Fruit fly (Drosophila melanogaster) whole organism, embryonic: Measurements from ENCODE around the gene AsnRS.

Experiments used
- Antp ChIP-seq: fragments of 200-800 bp; sonication (Bioruptor generic); optimal IDR thresholded peaks from 3 replicates; lab custom pipeline; 2016; ENCODE audit warnings: missing biosample characterization, missing genetic modification characterization
- CG1024 ChIP-seq: fragments of 200-800 bp; sonication (Bioruptor generic); IDR thresholded peaks from 2 replicates; pipeline ENCODE4 v1.3.6; 2022; ENCODE audit warnings: missing biosample characterization, missing genetic modification characterization
- CG10321 ChIP-seq: fragments of 200-800 bp; sonication (Bioruptor generic); IDR thresholded peaks from 2 replicates; pipeline ENCODE4 v1.3.6; 2022; ENCODE audit warnings: missing biosample characterization, missing genetic modification characterization
- CG10431 ChIP-seq: fragments of 200-800 bp; sonication (Bioruptor generic); optimal IDR thresholded peaks from 3 replicates; lab custom pipeline; 2018; ENCODE audit warnings: missing biosample characterization, mild to moderate bottlenecking, missing genetic modification characterization
- CG11696 ChIP-seq: fragments of 200-800 bp; sonication (Bioruptor generic); IDR thresholded peaks from 2 replicates; pipeline ENCODE4 v1.3.6; 2022; ENCODE audit warnings: missing biosample characterization, missing genetic modification characterization
- CG12155 ChIP-seq: fragments of 200-800 bp; sonication (Bioruptor generic); optimal IDR thresholded peaks from 3 replicates; lab custom pipeline; 2016; ENCODE audit warnings: missing biosample characterization, missing genetic modification characterization
- CG13296 ChIP-seq: fragments of 200-800 bp; sonication (Bioruptor generic); optimal IDR thresholded peaks from 3 replicates; lab custom pipeline; 2018; ENCODE audit warnings: missing biosample characterization, mild to moderate bottlenecking, missing genetic modification characterization
- CG13894 ChIP-seq: fragments of 200-800 bp; sonication (Bioruptor generic); optimal IDR thresholded peaks from 3 replicates; lab custom pipeline; 2018; ENCODE audit warnings: missing biosample characterization, mild to moderate bottlenecking, missing genetic modification characterization, moderate library complexity
- CG14441 ChIP-seq: fragments of 200-800 bp; sonication (Bioruptor generic); IDR thresholded peaks from 2 replicates; pipeline ENCODE4 v1.3.6; 2022; ENCODE audit warnings: missing biosample characterization, missing genetic modification characterization
- CG16863 ChIP-seq: fragments of 200-800 bp; sonication (Bioruptor generic); optimal IDR thresholded peaks from 3 replicates; lab custom pipeline; 2016; ENCODE audit warnings: missing biosample characterization, missing genetic modification characterization
- CG17385 ChIP-seq: fragments of 200-800 bp; sonication (Bioruptor generic); optimal IDR thresholded peaks from 3 replicates; lab custom pipeline; 2018; ENCODE audit warnings: missing biosample characterization, mild to moderate bottlenecking, missing genetic modification characterization
- CG2116 ChIP-seq: fragments of 200-800 bp; sonication (Bioruptor generic); optimal IDR thresholded peaks from 3 replicates; lab custom pipeline; 2018; ENCODE audit warnings: missing biosample characterization, mild to moderate bottlenecking, missing genetic modification characterization
- CG2889 ChIP-seq: fragments of 200-800 bp; sonication (Bioruptor generic); IDR thresholded peaks from 3 replicates; pipeline ENCODE4 v1.3.6; 2022; ENCODE audit warnings: missing biosample characterization, missing genetic modification characterization
- CG30431 ChIP-seq: fragments of 200-800 bp; sonication (Bioruptor generic); optimal IDR thresholded peaks from 2 replicates; lab custom pipeline; 2017; ENCODE audit warnings: missing biosample characterization, missing genetic modification characterization
- CG32772 ChIP-seq: fragments of 200-800 bp; sonication (Bioruptor generic); IDR thresholded peaks from 2 replicates; pipeline ENCODE4 v1.3.6; 2022; ENCODE audit warnings: missing biosample characterization, missing genetic modification characterization
- CG4424 ChIP-seq: fragments of 200-800 bp; sonication (Bioruptor generic); optimal IDR thresholded peaks from 3 replicates; lab custom pipeline; 2016; ENCODE audit warnings: missing biosample characterization, missing genetic modification characterization
- CG6254 ChIP-seq: fragments of 200-800 bp; sonication (Bioruptor generic); optimal IDR thresholded peaks from 3 replicates; lab custom pipeline; 2017; ENCODE audit warnings: mild to moderate bottlenecking, missing biosample characterization, missing genetic modification reagents, missing genetic modification characterization
- CG6689 ChIP-seq: fragments of 200-800 bp; sonication (Bioruptor generic); IDR thresholded peaks from 2 replicates; pipeline ENCODE4 v1.3.6; 2022; ENCODE audit warnings: missing biosample characterization, missing genetic modification characterization
- CG7745 ChIP-seq: fragments of 200-800 bp; sonication (Bioruptor generic); optimal IDR thresholded peaks from 2 replicates; lab custom pipeline; 2018; ENCODE audit warnings: missing biosample characterization, mild to moderate bottlenecking, missing genetic modification characterization, moderate library complexity
- CG7839 ChIP-seq: fragments of 200-800 bp; sonication (Bioruptor generic); optimal IDR thresholded peaks from 3 replicates; lab custom pipeline; 2018; ENCODE audit warnings: missing biosample characterization, mild to moderate bottlenecking, missing genetic modification characterization, moderate library complexity
- CG7928 ChIP-seq: fragments of 200-800 bp; sonication (Bioruptor generic); optimal IDR thresholded peaks from 2 replicates; lab custom pipeline; 2017; ENCODE audit warnings: missing biosample characterization, mild to moderate bottlenecking, missing genetic modification characterization
- CG7987 ChIP-seq: fragments of 200-800 bp; sonication (Bioruptor generic); optimal IDR thresholded peaks from 2 replicates; lab custom pipeline; 2018; ENCODE audit warnings: missing biosample characterization, mild to moderate bottlenecking, missing genetic modification characterization, moderate library complexity
- CG8388 ChIP-seq: fragments of 200-800 bp; sonication (Bioruptor generic); optimal IDR thresholded peaks from 2 replicates; lab custom pipeline; 2019; ENCODE audit warnings: missing biosample characterization, mild to moderate bottlenecking, missing genetic modification characterization, moderate library complexity
- CG8924 ChIP-seq: fragments of 200-800 bp; optimal IDR thresholded peaks from 3 replicates; lab custom pipeline; 2019; ENCODE audit warnings: missing biosample characterization, mild to moderate bottlenecking, missing genetic modification characterization, moderate library complexity
- CG9609 ChIP-seq: fragments of 200-800 bp; sonication (Bioruptor generic); optimal IDR thresholded peaks from 3 replicates; lab custom pipeline; 2016; ENCODE audit warnings: missing biosample characterization, missing genetic modification characterization
- CTCF ChIP-seq: fragments of 200-800 bp; sonication (Bioruptor generic); optimal IDR thresholded peaks from 2 replicates; lab custom pipeline; 2017; ENCODE audit warnings: missing biosample characterization, mild to moderate bottlenecking, missing genetic modification characterization, moderate library complexity
- CoRest ChIP-seq: fragments of 200-800 bp; sonication (Bioruptor generic); optimal IDR thresholded peaks from 3 replicates; lab custom pipeline; 2018; ENCODE audit warnings: missing biosample characterization, mild to moderate bottlenecking, missing genetic modification characterization, moderate library complexity
- Dip2 ChIP-seq: fragments of 200-800 bp; sonication (Bioruptor generic); IDR thresholded peaks from 2 replicates; pipeline ENCODE4 v1.3.6; 2022; ENCODE audit warnings: missing biosample characterization, missing genetic modification characterization
- Fer3 ChIP-seq: fragments of 200-800 bp; sonication (Bioruptor generic); optimal IDR thresholded peaks from 2 replicates; lab custom pipeline; 2018; ENCODE audit warnings: missing biosample characterization, mild to moderate bottlenecking, missing genetic modification characterization, moderate library complexity
- Gug ChIP-seq: fragments of 200-800 bp; sonication (Bioruptor generic); IDR thresholded peaks from 4 replicates; pipeline ENCODE4 v1.3.6; 2022; ENCODE audit warnings: missing biosample characterization, missing genetic modification characterization
- Hmr ChIP-seq: fragments of 200-800 bp; sonication (Bioruptor generic); optimal IDR thresholded peaks from 3 replicates; lab custom pipeline; 2017; ENCODE audit warnings: mild to moderate bottlenecking, missing biosample characterization, missing genetic modification reagents, missing genetic modification characterization
- Neu2 ChIP-seq: fragments of 200-800 bp; sonication (Bioruptor generic); optimal IDR thresholded peaks from 3 replicates; lab custom pipeline; 2016; ENCODE audit warnings: missing biosample characterization, missing genetic modification characterization, borderline replicate concordance
- Ptx1 ChIP-seq: fragments of 200-800 bp; sonication (Bioruptor generic); IDR thresholded peaks from 2 replicates; pipeline ENCODE4 v1.3.6; 2022; ENCODE audit warnings: missing biosample characterization, missing genetic modification characterization
- Rx ChIP-seq: fragments of 200-800 bp; sonication (Bioruptor generic); IDR thresholded peaks from 2 replicates; pipeline ENCODE4 v1.3.6; 2022; ENCODE audit warnings: missing biosample characterization, missing genetic modification characterization
- Sox100B ChIP-seq: fragments of 200-800 bp; sonication (Bioruptor generic); optimal IDR thresholded peaks from 3 replicates; lab custom pipeline; 2018; ENCODE audit warnings: missing biosample characterization, mild to moderate bottlenecking, missing genetic modification characterization
- Vsx1 ChIP-seq: fragments of 200-800 bp; sonication (Bioruptor generic); optimal IDR thresholded peaks from 2 replicates; lab custom pipeline; 2017; ENCODE audit warnings: missing biosample characterization, mild to moderate bottlenecking, missing genetic modification characterization, missing genetic modification reagents
- chm ChIP-seq: fragments of 200-800 bp; sonication (Bioruptor generic); IDR thresholded peaks from 2 replicates; pipeline ENCODE4 v1.3.6; 2022; ENCODE audit warnings: missing biosample characterization, missing genetic modification characterization
- dati ChIP-seq: fragments of 200-800 bp; sonication (Bioruptor generic); IDR thresholded peaks from 2 replicates; pipeline ENCODE4 v1.3.6; 2022; ENCODE audit warnings: missing biosample characterization, missing genetic modification characterization
- dysf ChIP-seq: fragments of 200-800 bp; sonication (Bioruptor generic); IDR thresholded peaks from 3 replicates; pipeline ENCODE4 v1.3.6; 2022; ENCODE audit warnings: missing biosample characterization, missing genetic modification characterization
- esg ChIP-seq: fragments of 200-800 bp; sonication (Bioruptor generic); conservative IDR thresholded peaks from 2 replicates; pipeline ENCODE4 v1.3.6; 2022; ENCODE audit warnings: missing biosample characterization, missing genetic modification characterization
- eve ChIP-seq, 2 experiments: fragments of >200 bp; optimal IDR thresholded peaks; 2 replicates each; lab custom pipeline; 2017; ENCODE audit warnings: missing biosample characterization in 2 of 2, missing genetic modification characterization in 2 of 2
- fru ChIP-seq: fragments of >200 bp; optimal IDR thresholded peaks from 2 replicates; lab custom pipeline; 2017
- gem ChIP-seq: fragments of 200-800 bp; sonication (Bioruptor generic); optimal IDR thresholded peaks from 2 replicates; lab custom pipeline; 2019; ENCODE audit warnings: missing biosample characterization, mild to moderate bottlenecking, missing genetic modification characterization, moderate library complexity
- grau ChIP-seq: fragments of 200-800 bp; optimal IDR thresholded peaks from 3 replicates; lab custom pipeline; 2019; ENCODE audit warnings: missing biosample characterization, mild to moderate bottlenecking, missing genetic modification characterization, moderate library complexity
- jing ChIP-seq: fragments of 200-800 bp; sonication (Bioruptor generic); optimal IDR thresholded peaks from 2 replicates; lab custom pipeline; 2018; ENCODE audit warnings: missing biosample characterization, mild to moderate bottlenecking, missing genetic modification characterization
- jumu ChIP-seq: fragments of 200-800 bp; sonication (Bioruptor generic); optimal IDR thresholded peaks from 3 replicates; lab custom pipeline; 2016; ENCODE audit warnings: missing biosample characterization, missing genetic modification characterization
- knrl ChIP-seq: fragments of 200-800 bp; sonication (Bioruptor generic); IDR thresholded peaks from 3 replicates; pipeline ENCODE4 v1.3.6; 2022; ENCODE audit warnings: missing biosample characterization, missing genetic modification characterization; ENCODE audit not compliant: partially characterized antibody
- oc ChIP-seq: fragments of 200-800 bp; sonication (Bioruptor generic); optimal IDR thresholded peaks from 2 replicates; lab custom pipeline; 2018; ENCODE audit warnings: missing biosample characterization, mild to moderate bottlenecking, missing genetic modification characterization, moderate library complexity
- odd ChIP-seq: fragments of 200-800 bp; sonication (Bioruptor generic); optimal IDR thresholded peaks from 2 replicates; lab custom pipeline; 2017; ENCODE audit warnings: missing biosample characterization, mild to moderate bottlenecking, missing genetic modification characterization
- onecut ChIP-seq: fragments of 200-800 bp; sonication (Bioruptor generic); IDR thresholded peaks from 2 replicates; pipeline ENCODE4 v1.3.6; 2022; ENCODE audit warnings: missing biosample characterization, missing genetic modification characterization
- pzg ChIP-seq: fragments of 200-800 bp; sonication (Bioruptor generic); optimal IDR thresholded peaks from 3 replicates; lab custom pipeline; 2018; ENCODE audit warnings: missing biosample characterization, mild to moderate bottlenecking, missing genetic modification characterization, moderate library complexity
- sisA ChIP-seq: fragments of 200-800 bp; sonication (Bioruptor generic); IDR thresholded peaks from 2 replicates; pipeline ENCODE4 v1.3.6; 2022; ENCODE audit warnings: missing biosample characterization, missing genetic modification characterization

AsnRS gene

DNA sequence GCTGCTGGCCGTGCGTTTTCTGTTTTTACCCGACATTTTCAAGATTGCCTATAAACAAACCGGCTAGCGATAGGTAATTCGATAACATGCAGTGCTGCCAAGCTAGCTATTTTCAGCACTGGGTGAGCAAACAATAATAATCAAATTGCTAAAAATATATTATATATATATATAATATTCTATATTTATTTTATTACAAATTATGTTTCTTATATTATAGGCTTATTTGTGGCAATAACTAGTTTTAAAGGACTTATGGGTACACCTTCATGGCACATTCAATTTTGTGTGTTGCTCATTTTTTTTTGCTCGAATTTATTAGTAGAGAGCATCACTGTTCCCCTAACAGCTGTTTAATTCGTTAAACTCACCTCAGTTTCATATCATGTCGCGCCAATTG, 4.9 kb downstream of the AsnRS start (continued):
- TF ChIP-seq eve (GFP tag; optimal IDR thresholded peaks at IDR 0.05; lab: Kevin White, UChicago) (no peak), CG11696 (GFP tag; lab: Robert Waterston, UW) (no peak), CoRest (tag; lab: Kevin White, UChicago) (peak; percentile 88), onecut (GFP tag; lab: Robert Waterston, UW) (no peak), esg (0 out of 2 replicates have a peak, but pooled peaks have one; percentile 18), CG10321 (GFP tag; lab: Robert Waterston, UW) (no peak), sisA (GFP tag; lab: Robert Waterston, UW) (no peak), Gug (GFP tag; lab: Robert Waterston, UW) (no peak), CG10431 (GFP tag; lab: Kevin White, UChicago) (peak; percentile 66), Antp (no peak), CG7987 (GFP tag; lab: Kevin White, UChicago) (no peak), CG6254 (GFP tag; lab: Kevin White, UChicago) (peak; percentile 40), Rx (GFP tag; lab: Robert Waterston, UW) (no peak), CG8388 (GFP tag; lab: Kevin White, UChicago) (peak; percentile 58), CG7928 (GFP tag; lab: Kevin White, UChicago) (no peak), Fer3 (peak; percentile 61), Ptx1 (peak; percentile 65), CG9609 (GFP tag; lab: Kevin White, UChicago) (no peak), gem (tag; lab: Kevin White, UChicago) (no peak), fru (lab: Kevin White, UChicago) (no peak), pzg (GFP tag; lab: Kevin White, UChicago) (peak; percentile 18), knrl (GFP tag; lab: Robert Waterston, UW) (no peak), grau (peak; percentile 76), CG16863 (no peak), Neu2 (GFP tag; lab: Kevin White, UChicago) (no peak), CG17385 (peak; percentile 68), CG2116 (GFP tag; lab: Kevin White, UChicago) (peak; percentile 63), CG13894 (peak; percentile 73), Vsx1 (GFP tag; lab: Kevin White, UChicago) (no peak), chm (GFP tag; lab: Robert Waterston, UW) (no peak), oc (tag; lab: Kevin White, UChicago) (peak; percentile 33), jing (GFP tag; lab: Kevin White, UChicago) (no peak), Sox100B (no peak), CG1024 (GFP tag; lab: Robert Waterston, UW) (no peak), dati (GFP tag; lab: Robert Waterston, UW) (no peak), Hmr (GFP tag; lab: Kevin White, UChicago) (no peak), CG30431 (peak; percentile 7), odd (GFP tag; lab: Kevin White, UChicago) (no peak), CG32772 (GFP tag; lab: Robert Waterston, UW) (0 out of 2 replicates have a peak, but pooled peaks have one; percentile 11), CG7839 (tag; lab: Kevin White, UChicago) (peak; percentile 72), CTCF (GFP tag; lab: Kevin White, UChicago) (no peak), CG14441 (GFP tag; lab: Robert Waterston, UW) (peak; percentile 43; the same call in 1 of the 2 replicates), CG13296 (GFP tag; lab: Kevin White, UChicago) (peak; percentile 78), Dip2 (GFP tag; lab: Robert Waterston, UW) (no peak), CG12155 (GFP tag; lab: Kevin White, UChicago) (peak; percentile 45), CG2889 (GFP tag; lab: Robert Waterston, UW) (no peak), CG6689 (GFP tag; lab: Robert Waterston, UW) (peak; percentile 29; the same call in 1 of the 2 replicates), CG8924 (tag; lab: Kevin White, UChicago) (peak; percentile 64), CG7745 (tag; lab: Kevin White, UChicago) (no peak), dysf (GFP tag; lab: Robert Waterston, UW) (peak; percentile 74; the same call in 2 of the 3 replicates), CG4424 (peak; percentile 47), jumu (GFP tag; lab: Kevin White, UChicago) (no peak)
